Fruit fly (Drosophila melanogaster): ENCODE results near the gene RpL36A.

The RpL36A gene

dm6 chr2L:8029160-8029852, 13.4 kb downstream of the RpL36A start, which contains the start of gene baf (continued):
- TF ChIP-seq CG3838 (GFP tag; optimal IDR thresholded peaks at IDR 0.05) (no peak), CG4328 (GFP tag; optimal IDR thresholded peaks at IDR 0.05) (no peak), CG13624 (GFP tag; optimal IDR thresholded peaks at IDR 0.05) (no peak), ro (GFP tag; IDR thresholded peaks at IDR 0.05) (no peak), Atf3 (GFP tag; optimal IDR thresholded peaks at IDR 0.05) (no peak), Optix (GFP tag; IDR thresholded peaks at IDR 0.05) (no peak), dpn (GFP tag; optimal IDR thresholded peaks at IDR 0.05) (no peak), HLH54F (GFP tag; optimal IDR thresholded peaks at IDR 0.05) (no peak), CG12155 (GFP tag; optimal IDR thresholded peaks at IDR 0.05) (no peak), hkb (optimal IDR thresholded peaks at IDR 0.05) (no peak), hkb (GFP tag; IDR thresholded peaks at IDR 0.05) (no peak), Med (GFP tag) (peak; percentile 81), CoRest (tag; optimal IDR thresholded peaks at IDR 0.05) (peak; percentile 9), CG3163 (GFP tag; optimal IDR thresholded peaks at IDR 0.05) (no peak), E2f2 (GFP tag; IDR thresholded peaks at IDR 0.05) (peak; percentile 68), CG2129 (GFP tag; IDR thresholded peaks at IDR 0.05; ENCODE audit: partially characterized antibody) (no peak), Lim3 (GFP tag; IDR thresholded peaks at IDR 0.05) (no peak), tll (GFP tag; optimal IDR thresholded peaks at IDR 0.05) (no peak), hbn (GFP tag; IDR thresholded peaks at IDR 0.05; ENCODE audit: partially characterized antibody) (no peak), Abd-B (GFP tag; optimal IDR thresholded peaks at IDR 0.05) (no peak), sr (GFP tag; IDR thresholded peaks at IDR 0.05) (no peak), CG14667 (GFP tag; IDR thresholded peaks at IDR 0.05) (no peak), pzg (GFP tag; optimal IDR thresholded peaks at IDR 0.05) (peak; percentile 61), Bgb (GFP tag; IDR thresholded peaks at IDR 0.05; ENCODE audit: partially characterized antibody) (peak; percentile 63), twi (tag; optimal IDR thresholded peaks at IDR 0.05) (no peak), CG15479 (GFP tag; optimal IDR thresholded peaks at IDR 0.05) (peak; percentile 47), croc (GFP tag; conservative IDR thresholded peaks at IDR 0.05) (no peak), mld (GFP tag; IDR thresholded peaks at IDR 0.05; ENCODE audit: partially characterized antibody) (no peak), CG9797 (GFP tag; optimal IDR thresholded peaks at IDR 0.05) (peak; percentile 73), rib (GFP tag; IDR thresholded peaks at IDR 0.05) (peak; percentile 52; the same call in 1 of the 2 replicates), pb (GFP tag; optimal IDR thresholded peaks at IDR 0.05) (no peak), z (GFP tag; IDR thresholded peaks at IDR 0.05) (no peak), run (tag; optimal IDR thresholded peaks at IDR 0.05) (no peak), so (GFP tag; IDR thresholded peaks at IDR 0.05) (peak; percentile 63; the same call in 1 of the 3 replicates), her (GFP tag; optimal IDR thresholded peaks at IDR 0.05) (peak; percentile 94), CG32767 (GFP tag; IDR thresholded peaks at IDR 0.05) (no peak), gfzf (GFP tag; optimal IDR thresholded peaks at IDR 0.05) (peak; percentile 85), crol (GFP tag; IDR thresholded peaks at IDR 0.05) (no peak), gem (tag; optimal IDR thresholded peaks at IDR 0.05) (no peak), cato (GFP tag; optimal IDR thresholded peaks at IDR 0.05; ENCODE audit: borderline replicate concordance) (no peak), Lhr (GFP tag; optimal IDR thresholded peaks at IDR 0.05) (peak; percentile 60), CG34422 (GFP tag; IDR thresholded peaks at IDR 0.05) (peak; percentile 47; the same call in 1 of the 3 replicates), CG8944 (GFP tag; optimal IDR thresholded peaks at IDR 0.05) (no peak), row (GFP tag; IDR thresholded peaks at IDR 0.05) (0 out of 3 replicates have a peak, but pooled peaks have one; percentile 14), odd (GFP tag; optimal IDR thresholded peaks at IDR 0.05) (no peak), usp (GFP tag; optimal IDR thresholded peaks at IDR 0.05) (no peak), CG6791 (GFP tag; IDR thresholded peaks at IDR 0.05; ENCODE audit: partially characterized antibody) (no peak), Adf1 (GFP tag; IDR thresholded peaks at IDR 0.05) (no peak), tna (GFP tag; IDR thresholded peaks at IDR 0.05; ENCODE audit: partially characterized antibody) (peak; percentile 14; the same call in 1 of the 2 replicates), eve (GFP tag; optimal IDR thresholded peaks at IDR 0.05) (no peak)
